Worm (Caenorhabditis elegans) whole organism, early embryonic: ENCODE results near the gene F37C4.6.

ENCODE experiments used
- B0310.2 ChIP-seq: sonication (generic microtip); optimal IDR thresholded peaks from 2 replicates; lab custom pipeline; 2016; ENCODE audit warnings: mild to moderate bottlenecking, missing genetic modification characterization, missing compliant biosample characterization
- F13C5.2 ChIP-seq: sonication (generic microtip); optimal IDR thresholded peaks from 2 replicates; lab custom pipeline; 2017; ENCODE audit warnings: mild to moderate bottlenecking, missing genetic modification characterization, inconsistent platforms, missing compliant biosample characterization
- aly-1 ChIP-seq: sonication (generic microtip); optimal IDR thresholded peaks from 2 replicates; lab custom pipeline; 2016; ENCODE audit warnings: missing genetic modification characterization, missing compliant biosample characterization
- ama-1 ChIP-seq: fragments of 150-350 bp; optimal IDR thresholded peaks from 2 replicates; lab custom pipeline; 2014
- ceh-13 ChIP-seq: fragments of 200-800 bp; sonication (Bioruptor generic); optimal IDR thresholded peaks from 2 replicates; lab custom pipeline; 2018; ENCODE audit warnings: mild to moderate bottlenecking, missing genetic modification characterization, missing compliant biosample characterization
- ceh-36 ChIP-seq: sonication (generic microtip); optimal IDR thresholded peaks from 2 replicates; lab custom pipeline; 2016; ENCODE audit warnings: missing genetic modification characterization, inconsistent platforms, missing compliant biosample characterization
- ets-7 ChIP-seq: sonication (generic microtip); optimal IDR thresholded peaks from 2 replicates; lab custom pipeline; 2016; ENCODE audit warnings: missing genotype, missing genetic modification characterization, missing compliant biosample characterization
- flt-1 ChIP-seq: fragments of 200-800 bp; sonication (Bioruptor generic); IDR thresholded peaks from 2 replicates; pipeline ENCODE4 v1.3.6; 2022; ENCODE audit warnings: missing genetic modification characterization, missing compliant biosample characterization
- hmbx-1 ChIP-seq: sonication (generic microtip); optimal IDR thresholded peaks from 2 replicates; lab custom pipeline; 2016; ENCODE audit warnings: mild to moderate bottlenecking, missing genetic modification characterization, missing compliant biosample characterization
- hmg-4 ChIP-seq: fragments of 200-800 bp; sonication (Bioruptor generic); optimal IDR thresholded peaks from 2 replicates; lab custom pipeline; 2018; ENCODE audit warnings: mild to moderate bottlenecking, missing genetic modification characterization, missing compliant biosample characterization
- hnd-1 ChIP-seq: sonication (generic microtip); optimal IDR thresholded peaks from 2 replicates; lab custom pipeline; 2016; ENCODE audit warnings: missing genetic modification characterization, missing compliant biosample characterization
- pes-1 ChIP-seq: fragments of 200-800 bp; sonication (Bioruptor generic); IDR thresholded peaks from 2 replicates; pipeline ENCODE4 v1.3.6; 2022; ENCODE audit warnings: missing genetic modification reagents, missing genetic modification characterization, missing compliant biosample characterization
- scrt-1 ChIP-seq: fragments of 200-800 bp; sonication (Bioruptor generic); IDR thresholded peaks from 2 replicates; pipeline ENCODE4 v1.3.6; 2022; ENCODE audit warnings: missing genetic modification characterization, missing compliant biosample characterization
- sea-1 ChIP-seq: fragments of 200-800 bp; sonication (Bioruptor generic); conservative IDR thresholded peaks from 2 replicates; pipeline ENCODE4 v1.3.6; 2022; ENCODE audit warnings: missing genetic modification characterization, missing compliant biosample characterization
- tbx-11 ChIP-seq: fragments of 200-800 bp; sonication (Bioruptor generic); IDR thresholded peaks from 2 replicates; pipeline ENCODE4 v1.3.6; 2022; ENCODE audit warnings: missing genetic modification characterization, missing compliant biosample characterization
- tbx-37 ChIP-seq: fragments of 200-800 bp; sonication (Bioruptor generic); conservative IDR thresholded peaks from 2 replicates; pipeline ENCODE4 v1.3.6; 2022; ENCODE audit warnings: missing genetic modification reagents, missing genetic modification characterization, missing compliant biosample characterization
- tra-4 ChIP-seq: sonication (generic microtip); optimal IDR thresholded peaks from 2 replicates; lab custom pipeline; 2017; ENCODE audit warnings: missing genetic modification characterization, missing compliant biosample characterization

Gene F37C4.6

DNA sequence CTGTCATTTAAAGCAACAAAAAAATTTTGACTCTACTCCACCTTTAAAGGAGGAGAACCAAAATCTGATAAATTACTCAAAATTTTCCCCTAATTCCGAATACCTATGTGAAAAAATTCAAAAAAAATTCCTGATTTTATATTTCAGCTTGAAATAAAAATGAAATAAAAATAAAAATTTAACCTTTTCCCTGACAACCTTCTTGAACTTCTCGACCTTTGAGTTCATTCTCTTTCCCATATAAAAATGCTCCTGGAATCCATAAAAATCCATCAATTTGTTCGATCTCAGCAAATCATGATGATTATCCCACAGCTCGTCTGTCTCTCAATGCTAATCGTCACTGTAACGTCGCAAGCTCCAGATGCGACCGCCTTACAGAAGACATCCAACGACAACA is 24.8 kb upstream of the F37C4.6 start, which contains the start of gene F56D6.6:
Gene F56D6.6, plus strand, starts transcription at position 301 of the 400 bp plus-strand sequence.
- TF ChIP-seq tbx-11 (GFP tag; lab: Robert Waterston, UW) (no peak), pes-1 (GFP tag; lab: Robert Waterston, UW) (no peak), ets-7 (tag; lab: Kevin White, UChicago) (no peak), scrt-1 (GFP tag; lab: Robert Waterston, UW) (no peak), hmg-4 (GFP tag; lab: Kevin White, UChicago) (no peak), ama-1 (no peak), F13C5.2 (no peak), ceh-36 (no peak), tbx-37 (GFP tag; lab: Robert Waterston, UW) (no peak), flt-1 (GFP tag; lab: Robert Waterston, UW) (no peak), hmbx-1 (tag; lab: Kevin White, UChicago) (no peak), hnd-1 (tag; lab: Kevin White, UChicago) (no peak), aly-1 (tag; lab: Kevin White, UChicago) (no peak), tra-4 (tag; lab: Kevin White, UChicago) (no peak), B0310.2 (tag; lab: Kevin White, UChicago) (no peak), ceh-13 (no peak)

DNA sequence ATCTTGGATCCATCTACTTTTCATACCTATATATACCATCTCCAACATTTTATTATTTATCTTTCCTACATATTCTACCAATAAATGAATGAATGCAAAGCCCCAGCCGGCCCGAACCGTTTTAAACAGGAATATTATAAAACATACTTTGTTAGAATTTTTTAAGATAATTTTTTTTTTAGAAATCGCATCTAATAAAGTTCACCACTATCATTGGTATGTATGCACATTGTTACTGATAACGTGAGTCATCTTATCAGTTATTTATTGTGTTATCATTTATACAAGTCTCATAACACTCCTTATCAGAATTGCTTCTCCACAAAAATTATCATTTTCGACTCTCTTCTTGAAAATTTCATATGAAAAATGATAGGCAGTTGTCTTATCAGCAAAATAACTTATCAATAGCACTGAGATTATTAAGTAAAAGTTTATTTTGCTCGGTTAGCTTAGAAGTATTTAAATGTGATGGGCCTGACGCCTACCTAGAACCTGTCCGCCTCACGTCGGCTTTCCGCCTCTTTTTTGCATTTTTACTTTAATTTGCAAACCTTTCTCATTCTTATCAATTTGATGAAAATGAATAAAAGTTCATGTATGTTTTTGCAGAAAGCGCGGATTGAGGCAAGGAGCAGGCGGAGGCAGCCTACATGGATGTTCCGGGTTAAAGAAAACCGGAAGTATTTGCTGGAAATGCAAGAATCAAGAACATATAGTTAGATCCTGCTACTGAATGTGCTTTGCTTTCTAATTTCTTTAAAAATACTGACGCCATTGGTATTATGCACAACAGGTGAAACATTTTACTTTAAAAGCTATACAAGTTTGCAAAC is 21.8 kb upstream of the F37C4.6 start, which contains the start of gene srz-62:
Gene srz-62, plus strand, starts transcription at position 786 of the 836 bp plus-strand sequence.
- TF ChIP-seq hnd-1 (tag; lab: Kevin White, UChicago) (no peak), pes-1 (GFP tag; lab: Robert Waterston, UW) (no peak), scrt-1 (GFP tag; lab: Robert Waterston, UW) (no peak), ceh-13 (no peak), hmg-4 (GFP tag; lab: Kevin White, UChicago) (no peak), tbx-11 (GFP tag; lab: Robert Waterston, UW) (no peak), hmbx-1 (tag; lab: Kevin White, UChicago) (no peak), F13C5.2 (no peak), sea-1 (GFP tag; lab: Robert Waterston, UW) (no peak), ets-7 (tag; lab: Kevin White, UChicago) (no peak), tra-4 (tag; lab: Kevin White, UChicago) (no peak), aly-1 (tag; lab: Kevin White, UChicago) (no peak), B0310.2 (tag; lab: Kevin White, UChicago) (no peak), flt-1 (GFP tag; lab: Robert Waterston, UW) (no peak), tbx-37 (GFP tag; lab: Robert Waterston, UW) (no peak), ceh-36 (no peak), ama-1 (no peak)

DNA sequence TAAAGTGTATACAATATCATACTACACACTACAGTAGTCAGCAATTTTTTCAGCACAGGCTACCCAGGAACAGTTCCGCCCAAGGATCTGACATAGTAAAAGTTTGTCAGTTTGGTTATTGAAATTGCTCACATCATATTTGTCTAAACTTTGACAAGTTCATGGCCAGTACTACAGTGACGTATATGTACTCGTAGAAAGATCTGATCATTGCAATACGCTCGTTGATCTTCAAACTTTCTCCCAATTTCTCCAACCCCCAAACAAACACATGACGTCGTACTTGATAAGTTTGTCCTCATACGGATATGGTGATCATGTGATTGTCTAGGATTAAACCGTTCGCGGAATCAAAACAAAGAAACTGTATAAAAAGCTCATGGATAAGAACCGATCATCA is 16.6 kb upstream of the F37C4.6 start, which contains the start of gene dct-8:
Gene dct-8, plus strand, starts transcription at position 301 of the 400 bp plus-strand sequence.
- no peak for TF ChIP-seq pes-1 (GFP tag; lab: Robert Waterston, UW)
- TF ChIP-seq tbx-11 (GFP tag; lab: Robert Waterston, UW), result no peak
- no peak for TF ChIP-seq tra-4 (tag; lab: Kevin White, UChicago)
- no peak for TF ChIP-seq hmbx-1 (tag; lab: Kevin White, UChicago)
- no peak for TF ChIP-seq F13C5.2
- no peak for TF ChIP-seq B0310.2 (tag; lab: Kevin White, UChicago)
- no peak for TF ChIP-seq ets-7 (tag; lab: Kevin White, UChicago)
- TF ChIP-seq ceh-36, result no peak
- no peak for TF ChIP-seq ama-1

DNA sequence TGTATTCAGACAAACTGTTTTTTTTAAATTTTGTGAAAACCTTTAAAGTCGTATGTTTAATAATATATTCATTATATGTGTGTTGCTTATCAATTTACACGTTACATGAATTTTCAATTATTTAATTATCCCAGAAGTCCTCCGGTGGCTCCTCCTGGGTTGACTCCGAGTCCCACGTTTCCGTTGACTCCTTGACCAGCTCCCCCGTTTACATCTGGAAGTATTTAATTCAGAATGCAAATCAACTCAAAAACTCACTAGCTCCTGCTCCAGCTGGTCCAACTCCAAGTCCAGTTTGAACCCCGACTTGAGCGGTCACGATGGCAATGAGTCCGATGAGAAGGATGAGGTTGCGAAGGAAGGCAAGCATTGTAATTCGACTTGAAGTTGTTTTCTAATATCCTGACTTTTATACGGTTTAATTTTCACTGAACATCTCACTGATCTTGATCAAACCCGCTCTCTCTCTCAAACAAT is 15.9 kb upstream of the F37C4.6 start, which contains the start of gene F56D6.8:
Gene F56D6.8, minus strand, starts transcription at position 427 of the 477 bp plus-strand sequence.
- TF ChIP-seq sea-1 (GFP tag; lab: Robert Waterston, UW) (no peak), aly-1 (tag; lab: Kevin White, UChicago) (no peak), tbx-37 (GFP tag; lab: Robert Waterston, UW) (no peak), tbx-11 (GFP tag; lab: Robert Waterston, UW) (no peak)

DNA sequence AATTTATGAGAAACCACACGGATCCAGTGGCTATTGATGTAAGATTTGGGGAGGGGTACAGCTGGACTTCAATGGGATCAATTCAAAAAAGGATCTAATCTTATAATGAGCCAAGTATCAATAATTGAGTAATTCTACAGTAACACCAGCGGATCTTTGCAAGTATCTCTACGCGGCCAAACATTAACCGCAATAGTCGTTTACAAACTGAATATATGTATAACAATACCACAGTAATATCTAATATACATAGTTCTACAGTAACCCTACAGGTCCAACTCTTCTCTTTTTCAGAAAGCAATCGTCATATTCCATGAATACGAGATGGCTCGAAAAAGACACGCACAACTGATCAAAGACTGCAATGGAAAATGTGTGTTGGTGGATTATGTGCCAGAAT is 13.9 kb upstream of the F37C4.6 start, which contains the start of gene F56D6.9:
Gene F56D6.9, plus strand, starts transcription at position 301 of the 400 bp plus-strand sequence.
- no peak for TF ChIP-seq tbx-11 (GFP tag; lab: Robert Waterston, UW)
- TF ChIP-seq ceh-36, result no peak
- no peak for TF ChIP-seq hmbx-1 (tag; lab: Kevin White, UChicago)
- TF ChIP-seq flt-1 (GFP tag; lab: Robert Waterston, UW), result no peak
- no peak for TF ChIP-seq B0310.2 (tag; lab: Kevin White, UChicago)
- TF ChIP-seq pes-1 (GFP tag; lab: Robert Waterston, UW), result no peak
- TF ChIP-seq tbx-37 (GFP tag; lab: Robert Waterston, UW), result no peak
- TF ChIP-seq ceh-13, result no peak
- TF ChIP-seq sea-1 (GFP tag; lab: Robert Waterston, UW), result no peak
- TF ChIP-seq scrt-1 (GFP tag; lab: Robert Waterston, UW), result no peak
- TF ChIP-seq hmg-4 (GFP tag; lab: Kevin White, UChicago), result no peak
- no peak for TF ChIP-seq tra-4 (tag; lab: Kevin White, UChicago)
- no peak for TF ChIP-seq aly-1 (tag; lab: Kevin White, UChicago)

DNA sequence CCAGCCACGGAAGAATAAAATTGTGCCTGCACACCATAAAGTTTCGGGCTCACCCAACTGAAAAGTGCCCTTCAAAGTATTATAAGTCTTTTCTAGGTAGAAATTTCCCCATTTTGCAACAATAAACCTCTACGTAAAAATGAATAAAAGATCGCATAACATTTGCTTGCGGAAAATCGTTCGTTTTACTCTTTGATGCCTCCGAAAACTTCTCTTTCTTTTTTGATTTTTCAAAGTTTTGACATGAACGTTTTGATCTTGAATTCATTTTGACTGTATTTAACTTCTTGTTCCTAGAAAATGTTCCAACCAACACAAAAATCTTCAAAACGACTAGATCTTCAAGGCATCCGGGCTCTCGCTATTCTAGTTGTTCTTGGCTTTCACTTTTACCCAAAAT is 10.8 kb upstream of the F37C4.6 start, which contains the start of gene oac-21:
Gene oac-21, plus strand, starts transcription at position 301 of the 400 bp plus-strand sequence.
- TF ChIP-seq ceh-13, result no peak
- TF ChIP-seq aly-1 (tag; lab: Kevin White, UChicago), result no peak
- no peak for TF ChIP-seq F13C5.2
- TF ChIP-seq tbx-11 (GFP tag; lab: Robert Waterston, UW), result no peak
- no peak for TF ChIP-seq scrt-1 (GFP tag; lab: Robert Waterston, UW)
- TF ChIP-seq hmg-4 (GFP tag; lab: Kevin White, UChicago), result no peak
- no peak for TF ChIP-seq ets-7 (tag; lab: Kevin White, UChicago)
- TF ChIP-seq pes-1 (GFP tag; lab: Robert Waterston, UW), result no peak
